Fruit fly (Drosophila melanogaster) whole organism, embryonic: ENCODE measurements around the gene CG11294.

ENCODE experiments used
- Abd-B ChIP-seq: fragments of 200-800 bp; sonication (Bioruptor generic); optimal IDR thresholded peaks from 2 replicates; lab custom pipeline; 2018; ENCODE audit warnings: missing biosample characterization, mild to moderate bottlenecking, missing genetic modification characterization, moderate library complexity
- Asciz ChIP-seq: fragments of 200-800 bp; sonication (Bioruptor generic); optimal IDR thresholded peaks from 2 replicates; lab custom pipeline; 2017; ENCODE audit warnings: missing biosample characterization, mild to moderate bottlenecking, missing genetic modification characterization, missing genetic modification reagents
- B-H2 ChIP-seq: fragments of 200-800 bp; sonication (Bioruptor generic); optimal IDR thresholded peaks from 2 replicates; lab custom pipeline; 2018; ENCODE audit warnings: missing biosample characterization, mild to moderate bottlenecking, missing genetic modification characterization
- Bdp1 ChIP-seq: fragments of 200-800 bp; sonication (Bioruptor generic); optimal IDR thresholded peaks from 3 replicates; lab custom pipeline; 2016; ENCODE audit warnings: missing biosample characterization, missing genetic modification characterization
- Bteb2 ChIP-seq: fragments of 200-800 bp; sonication (Bioruptor generic); optimal IDR thresholded peaks from 2 replicates; lab custom pipeline; 2016; ENCODE audit warnings: missing biosample characterization, missing genetic modification characterization
- CG10274 ChIP-seq: fragments of 200-800 bp; sonication (Bioruptor generic); optimal IDR thresholded peaks from 3 replicates; lab custom pipeline; 2017; ENCODE audit warnings: missing biosample characterization, mild to moderate bottlenecking, missing genetic modification characterization
- CG10366 ChIP-seq: fragments of 200-800 bp; sonication (Bioruptor generic); IDR thresholded peaks from 2 replicates; pipeline ENCODE4 v1.3.6; 2022; ENCODE audit warnings: missing biosample characterization, missing genetic modification characterization
- CG11504 ChIP-seq: fragments of 200-800 bp; sonication (Bioruptor generic); optimal IDR thresholded peaks from 3 replicates; lab custom pipeline; 2019; ENCODE audit warnings: missing biosample characterization, mild to moderate bottlenecking, missing genetic modification characterization, moderate library complexity
- CG15601 ChIP-seq: fragments of 200-800 bp; sonication (Bioruptor generic); optimal IDR thresholded peaks from 3 replicates; lab custom pipeline; 2019; ENCODE audit warnings: missing biosample characterization, mild to moderate bottlenecking, missing genetic modification characterization, moderate library complexity
- CG1602 ChIP-seq: fragments of 200-800 bp; sonication (Bioruptor generic); optimal IDR thresholded peaks from 3 replicates; lab custom pipeline; 2016; ENCODE audit warnings: missing biosample characterization, missing genetic modification characterization
- CG1603 ChIP-seq: fragments of 200-800 bp; sonication (Bioruptor generic); optimal IDR thresholded peaks from 2 replicates; lab custom pipeline; 2019; ENCODE audit warnings: missing biosample characterization, mild to moderate bottlenecking, missing genetic modification characterization, moderate library complexity
- CG31365 ChIP-seq: fragments of 200-800 bp; sonication (Bioruptor generic); optimal IDR thresholded peaks from 2 replicates; lab custom pipeline; 2018; ENCODE audit warnings: missing biosample characterization, mild to moderate bottlenecking, missing genetic modification characterization
- CG32532 ChIP-seq: fragments of 200-800 bp; sonication (Bioruptor generic); IDR thresholded peaks from 2 replicates; pipeline ENCODE4 v1.3.6; 2022; ENCODE audit warnings: missing biosample characterization, missing genetic modification characterization
- CG34224 ChIP-seq: fragments of 200-800 bp; sonication (Bioruptor generic); IDR thresholded peaks from 3 replicates; pipeline ENCODE4 v1.3.6; 2022; ENCODE audit warnings: missing biosample characterization, missing genetic modification characterization; ENCODE audit not compliant: partially characterized antibody
- CG4424 ChIP-seq: fragments of 200-800 bp; sonication (Bioruptor generic); optimal IDR thresholded peaks from 3 replicates; lab custom pipeline; 2016; ENCODE audit warnings: missing biosample characterization, missing genetic modification characterization
- CG4707 ChIP-seq: fragments of 200-800 bp; sonication (Bioruptor generic); optimal IDR thresholded peaks from 2 replicates; lab custom pipeline; 2018; ENCODE audit warnings: missing biosample characterization, mild to moderate bottlenecking, missing genetic modification characterization, moderate library complexity
- CG6683 ChIP-seq: fragments of 200-800 bp; sonication (Bioruptor generic); optimal IDR thresholded peaks from 2 replicates; lab custom pipeline; 2017; ENCODE audit warnings: missing biosample characterization, mild to moderate bottlenecking, missing genetic modification characterization, missing genetic modification reagents
- CG6813 ChIP-seq: fragments of 200-800 bp; sonication (Bioruptor generic); optimal IDR thresholded peaks from 2 replicates; lab custom pipeline; 2017; ENCODE audit warnings: missing biosample characterization, missing genetic modification characterization, mild to moderate bottlenecking, moderate library complexity, missing genetic modification reagents
- CG7271 ChIP-seq: fragments of 200-800 bp; sonication (Bioruptor generic); optimal IDR thresholded peaks from 2 replicates; lab custom pipeline; 2018; ENCODE audit warnings: missing biosample characterization, mild to moderate bottlenecking, missing genetic modification characterization, moderate library complexity
- CG8089 ChIP-seq: fragments of 200-800 bp; sonication (Bioruptor generic); optimal IDR thresholded peaks from 3 replicates; lab custom pipeline; 2016; ENCODE audit warnings: missing biosample characterization, missing genetic modification characterization
- CG8359 ChIP-seq: fragments of 200-800 bp; sonication (Bioruptor generic); optimal IDR thresholded peaks from 2 replicates; lab custom pipeline; 2017; ENCODE audit warnings: missing biosample characterization, mild to moderate bottlenecking, missing genetic modification characterization, borderline replicate concordance
- CG9215 ChIP-seq: fragments of 200-800 bp; sonication (Bioruptor generic); IDR thresholded peaks from 2 replicates; pipeline ENCODE4 v1.3.6; 2022; ENCODE audit warnings: missing biosample characterization, missing genetic modification characterization
- Fer1 ChIP-seq: fragments of 200-800 bp; sonication (Bioruptor generic); optimal IDR thresholded peaks from 2 replicates; lab custom pipeline; 2017; ENCODE audit warnings: missing biosample characterization, mild to moderate bottlenecking, missing genetic modification characterization
- HLH54F ChIP-seq: fragments of 200-800 bp; sonication (Bioruptor generic); optimal IDR thresholded peaks from 3 replicates; lab custom pipeline; 2016; ENCODE audit warnings: missing biosample characterization, missing genetic modification characterization
- Hmr ChIP-seq: fragments of 200-800 bp; sonication (Bioruptor generic); optimal IDR thresholded peaks from 3 replicates; lab custom pipeline; 2017; ENCODE audit warnings: mild to moderate bottlenecking, missing biosample characterization, missing genetic modification reagents, missing genetic modification characterization
- Hr39 ChIP-seq: fragments of >200 bp; optimal IDR thresholded peaks from 2 replicates; lab custom pipeline; 2017
- Lim3 ChIP-seq: fragments of 200-800 bp; sonication (Bioruptor generic); IDR thresholded peaks from 2 replicates; pipeline ENCODE4 v1.3.6; 2022; ENCODE audit warnings: missing biosample characterization, missing genetic modification characterization
- NC2β ChIP-seq: fragments of 200-800 bp; sonication (Bioruptor generic); optimal IDR thresholded peaks from 2 replicates; lab custom pipeline; 2016; ENCODE audit warnings: missing biosample characterization, missing genetic modification characterization
- PHDP ChIP-seq: fragments of 200-800 bp; sonication (Bioruptor generic); optimal IDR thresholded peaks from 3 replicates; lab custom pipeline; 2018; ENCODE audit warnings: missing biosample characterization, mild to moderate bottlenecking, missing genetic modification characterization, moderate library complexity
- Scr ChIP-seq: fragments of 200-800 bp; sonication (Bioruptor generic); IDR thresholded peaks from 2 replicates; pipeline ENCODE4 v1.3.6; 2022; ENCODE audit warnings: missing biosample characterization, missing genetic modification characterization; ENCODE audit not compliant: partially characterized antibody
- Vsx1 ChIP-seq: fragments of 200-800 bp; sonication (Bioruptor generic); optimal IDR thresholded peaks from 2 replicates; lab custom pipeline; 2017; ENCODE audit warnings: missing biosample characterization, mild to moderate bottlenecking, missing genetic modification characterization, missing genetic modification reagents
- Xbp1 ChIP-seq: fragments of 200-800 bp; sonication (Bioruptor generic); optimal IDR thresholded peaks from 3 replicates; lab custom pipeline; 2016; ENCODE audit warnings: missing biosample characterization, mild to moderate bottlenecking, missing genetic modification characterization
- ash1 ChIP-seq: fragments of 200-800 bp; sonication (Bioruptor generic); optimal IDR thresholded peaks from 2 replicates; lab custom pipeline; 2018; ENCODE audit warnings: missing biosample characterization, mild to moderate bottlenecking, missing genetic modification characterization
- cad ChIP-seq: fragments of >200 bp; optimal IDR thresholded peaks from 2 replicates; lab custom pipeline; 2017; ENCODE audit warnings: missing biosample characterization, missing genetic modification characterization
- crol ChIP-seq: fragments of 200-800 bp; sonication (Bioruptor generic); IDR thresholded peaks from 2 replicates; pipeline ENCODE4 v1.3.6; 2022; ENCODE audit warnings: missing biosample characterization, missing genetic modification characterization
- crp ChIP-seq, 2 experiments: fragments of 200-800 bp; sonication (Bioruptor generic); optimal IDR thresholded peaks; 2 replicates in 1 of 2; 3 replicates in 1 of 2; lab custom pipeline; 2017; ENCODE audit warnings: missing biosample characterization in 2 of 2, missing genetic modification characterization in 2 of 2, mild to moderate bottlenecking in 1 of 2, moderate library complexity in 1 of 2
- da ChIP-seq: fragments of 200-800 bp; sonication (Bioruptor generic); optimal IDR thresholded peaks from 2 replicates; lab custom pipeline; 2016; ENCODE audit warnings: missing biosample characterization, missing genetic modification characterization
- dpn ChIP-seq, 2 experiments: fragments of 200-800 bp; sonication (Bioruptor generic); optimal IDR thresholded peaks; 3 replicates each; lab custom pipeline; 2016; ENCODE audit warnings: missing biosample characterization in 2 of 2, missing genetic modification characterization in 2 of 2
- exex ChIP-seq: fragments of 200-800 bp; sonication (Bioruptor generic); optimal IDR thresholded peaks from 4 replicates; lab custom pipeline; 2018; ENCODE audit warnings: missing biosample characterization, mild to moderate bottlenecking, missing genetic modification characterization, moderate library complexity
- gcm ChIP-seq: fragments of 200-800 bp; sonication (Bioruptor generic); optimal IDR thresholded peaks from 2 replicates; lab custom pipeline; 2019; ENCODE audit warnings: missing biosample characterization, mild to moderate bottlenecking, missing genetic modification characterization, moderate library complexity
- salm ChIP-seq: fragments of 200-800 bp; sonication (Bioruptor generic); optimal IDR thresholded peaks from 2 replicates; lab custom pipeline; 2018; ENCODE audit warnings: missing biosample characterization, mild to moderate bottlenecking, missing genetic modification characterization
- scrt ChIP-seq: fragments of 200-800 bp; sonication (Bioruptor generic); optimal IDR thresholded peaks from 2 replicates; lab custom pipeline; 2018; ENCODE audit warnings: missing biosample characterization, mild to moderate bottlenecking, missing genetic modification characterization, moderate library complexity
- shn ChIP-seq: fragments of 200-800 bp; sonication (Bioruptor generic); optimal IDR thresholded peaks from 3 replicates; lab custom pipeline; 2016; ENCODE audit warnings: missing biosample characterization, missing genetic modification characterization
- sqz ChIP-seq: fragments of 200-800 bp; sonication (Bioruptor generic); optimal IDR thresholded peaks from 3 replicates; lab custom pipeline; 2018; ENCODE audit warnings: missing biosample characterization, mild to moderate bottlenecking, missing genetic modification characterization
- sug ChIP-seq: fragments of 200-800 bp; optimal IDR thresholded peaks from 2 replicates; lab custom pipeline; 2019; ENCODE audit warnings: missing biosample characterization, mild to moderate bottlenecking, missing genetic modification characterization, moderate library complexity
- tgo ChIP-seq: fragments of 200-800 bp; sonication (Bioruptor generic); IDR thresholded peaks from 3 replicates; pipeline ENCODE4 v1.3.6; 2022; ENCODE audit warnings: missing biosample characterization, missing genetic modification characterization
- tup ChIP-seq: fragments of 200-800 bp; sonication (Bioruptor generic); optimal IDR thresholded peaks from 2 replicates; lab custom pipeline; 2016; ENCODE audit warnings: missing biosample characterization, mild to moderate bottlenecking, missing genetic modification characterization, moderate library complexity
- usp ChIP-seq: fragments of >200 bp; optimal IDR thresholded peaks from 2 replicates; lab custom pipeline; 2017; ENCODE audit warnings: missing biosample characterization, missing genetic modification characterization

CG11294 gene

DNA sequence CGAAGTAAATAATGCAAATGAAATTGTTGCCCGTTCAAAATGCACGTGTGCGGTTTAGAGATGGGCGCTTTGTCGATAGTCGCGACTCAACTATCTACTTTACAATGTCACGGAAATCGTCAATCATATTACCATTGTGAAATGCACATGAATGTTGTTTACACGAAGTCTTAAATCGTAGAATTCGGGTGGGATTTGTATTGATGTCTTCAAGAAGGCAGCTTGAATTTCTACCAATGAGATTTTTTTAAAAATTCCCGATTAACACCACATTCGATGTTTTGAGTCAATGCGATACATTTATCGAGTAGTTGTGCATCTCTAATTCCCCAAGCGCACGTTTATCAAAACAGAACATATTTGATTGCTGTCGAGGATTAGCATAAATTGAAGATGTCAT, 26.8 kb upstream of the CG11294 start, which contains the start of gene CG1789 (continued):
- no peak for TF ChIP-seq CG4707 (GFP tag; lab: Kevin White, UChicago)
- peak; percentile 56 for TF ChIP-seq CG32532 (GFP tag; lab: Robert Waterston, UW)
- TF ChIP-seq Xbp1 (GFP tag; lab: Kevin White, UChicago): no peak
- TF ChIP-seq Asciz: no peak
- peak; percentile 95 for TF ChIP-seq CG34224 (GFP tag; lab: Robert Waterston, UW)
- no peak for TF ChIP-seq salm
- no peak for TF ChIP-seq tup (GFP tag; lab: Kevin White, UChicago)
- peak; percentile 30 to 60 for TF ChIP-seq dpn (GFP tag; optimal IDR thresholded peaks at IDR 0.05; lab: Kevin White, UChicago)
- no peak for TF ChIP-seq usp
- TF ChIP-seq NC2β (GFP tag; lab: Kevin White, UChicago): peak; percentile 20
- no peak for TF ChIP-seq CG10366 (GFP tag; lab: Robert Waterston, UW)
- peak; percentile 34; the same call in 1 of the 2 replicates for TF ChIP-seq CG9215 (GFP tag; lab: Robert Waterston, UW)
- TF ChIP-seq cad (GFP tag; lab: Kevin White, UChicago): no peak
- no peak for TF ChIP-seq shn
- TF ChIP-seq Hmr: no peak
- TF ChIP-seq gcm (GFP tag; lab: Kevin White, UChicago): no peak
- peak; percentile 61 for TF ChIP-seq CG1603
- no peak for TF ChIP-seq tgo
- TF ChIP-seq ash1 (GFP tag; lab: Kevin White, UChicago): no peak
- peak; percentile 54 for TF ChIP-seq CG11504
- no peak for TF ChIP-seq Abd-B (GFP tag; lab: Kevin White, UChicago)
- peak; percentile 94 for TF ChIP-seq Scr (GFP tag; lab: Robert Waterston, UW)

dm6 chrX:8714064-8715046, 20.9 kb upstream of the CG11294 start, which contains the start of the genes CG2004 and CG1785:
TSS of gene CG2004 (minus strand) at chrX:8714924.
TSS of gene CG1785 (plus strand) at chrX:8714936.
- peak; percentile 84 for TF ChIP-seq PHDP (tag; lab: Kevin White, UChicago)
- peak; percentile 82 for TF ChIP-seq CG6683 (GFP tag; lab: Kevin White, UChicago)
- peak; percentile 87 for TF ChIP-seq HLH54F (GFP tag; lab: Kevin White, UChicago)
- TF ChIP-seq crol (GFP tag; lab: Robert Waterston, UW): peak; percentile 32; the same call in 1 of the 2 replicates
- TF ChIP-seq Hr39 (lab: Kevin White, UChicago): no peak
- peak; percentile 71 for TF ChIP-seq CG8089
- peak; percentile 91 for TF ChIP-seq CG1602 (GFP tag; lab: Kevin White, UChicago)
- peak; percentile 53 for TF ChIP-seq CG8359 (GFP tag; lab: Kevin White, UChicago)
- peak; percentile 56 for TF ChIP-seq ash1 (GFP tag; lab: Kevin White, UChicago)
- peak; percentile 90 for TF ChIP-seq Fer1 (GFP tag; lab: Kevin White, UChicago)
- TF ChIP-seq CG31365 (tag; lab: Kevin White, UChicago): peak; percentile 10
- peak; percentile 29 for TF ChIP-seq exex
- TF ChIP-seq CG10274: peak; percentile 56
- peak; percentile 82 to 97 for TF ChIP-seq crp (GFP tag; optimal IDR thresholded peaks at IDR 0.05; lab: Kevin White, UChicago)
- peak; percentile 89 for TF ChIP-seq B-H2 (GFP tag; lab: Kevin White, UChicago)
- peak; percentile 59 for TF ChIP-seq CG7271 (tag; lab: Kevin White, UChicago)
- TF ChIP-seq CG15601 (tag; lab: Kevin White, UChicago): peak; percentile 77
- peak; percentile 49 for TF ChIP-seq CG6813 (GFP tag; lab: Kevin White, UChicago)
- TF ChIP-seq scrt (GFP tag; lab: Kevin White, UChicago): peak; percentile 82
- peak; percentile 83 for TF ChIP-seq Bdp1 (GFP tag; lab: Kevin White, UChicago)
- peak; percentile 91 for TF ChIP-seq CG4424 (GFP tag; lab: Kevin White, UChicago)
- TF ChIP-seq Vsx1 (GFP tag; lab: Kevin White, UChicago): no peak
- TF ChIP-seq sug (tag; lab: Kevin White, UChicago): peak; percentile 89
- TF ChIP-seq Bteb2 (GFP tag; lab: Kevin White, UChicago): peak; percentile 53
- TF ChIP-seq Lim3 (GFP tag; lab: Robert Waterston, UW): peak; percentile 81
- TF ChIP-seq da (GFP tag; lab: Kevin White, UChicago): peak; percentile 69
- peak; percentile 40 for TF ChIP-seq sqz (GFP tag; lab: Kevin White, UChicago)
